Fruit fly (Drosophila melanogaster) whole organism, pupa: ENCODE measurements around the gene CG10803.

Experiments used
- CG13204 ChIP-seq: fragments of 200-800 bp; sonication (Bioruptor generic); optimal IDR thresholded peaks from 2 replicates; lab custom pipeline; 2018; ENCODE audit warnings: missing biosample characterization, mild to moderate bottlenecking, missing genetic modification characterization, moderate library complexity
- CG32121 ChIP-seq: fragments of 200-800 bp; sonication (Bioruptor generic); IDR thresholded peaks from 2 replicates; pipeline ENCODE4 v1.3.6; 2022; ENCODE audit warnings: missing biosample characterization, missing genetic modification characterization
- CG34367 ChIP-seq: fragments of 200-800 bp; sonication (Bioruptor generic); optimal IDR thresholded peaks from 2 replicates; lab custom pipeline; 2018; ENCODE audit warnings: missing biosample characterization, mild to moderate bottlenecking, missing genetic modification characterization
- CG8159 ChIP-seq: fragments of 200-800 bp; sonication (Bioruptor generic); optimal IDR thresholded peaks from 3 replicates; lab custom pipeline; 2018; ENCODE audit warnings: missing biosample characterization, mild to moderate bottlenecking, missing genetic modification characterization, moderate library complexity
- Snoo ChIP-seq: fragments of 200-800 bp; sonication (Bioruptor generic); optimal IDR thresholded peaks from 3 replicates; lab custom pipeline; 2017; ENCODE audit warnings: missing biosample characterization, mild to moderate bottlenecking, missing genetic modification characterization, inconsistent platforms

dm6 chrX:3446650-3447049, 38.8 kb upstream of the CG10803 start:
- no peak for TF ChIP-seq CG32121 (GFP tag; lab: Robert Waterston, UW)
- no peak for TF ChIP-seq Snoo (tag; lab: Kevin White, UChicago)
- TF ChIP-seq CG13204, result no peak
- no peak for TF ChIP-seq CG34367 (tag; lab: Kevin White, UChicago)
- no peak for TF ChIP-seq CG8159
